Fruit fly (Drosophila melanogaster) whole organism, adult: ENCODE results near the gene Dref.

Source experiments
- CG11617 ChIP-seq: fragments of 200-800 bp; sonication (Bioruptor generic); optimal IDR thresholded peaks from 2 replicates; lab custom pipeline; 2017; ENCODE audit warnings: mild to moderate bottlenecking, missing biosample characterization, missing genetic modification reagents, missing genetic modification characterization
- CG12768 ChIP-seq: fragments of 200-800 bp; sonication (Bioruptor generic); optimal IDR thresholded peaks from 2 replicates; lab custom pipeline; 2017; ENCODE audit warnings: missing biosample characterization, missing genetic modification characterization, mild to moderate bottlenecking, moderate library complexity, missing genetic modification reagents
- CG14711 ChIP-seq: fragments of 200-800 bp; sonication (Bioruptor generic); optimal IDR thresholded peaks from 2 replicates; lab custom pipeline; 2018; ENCODE audit warnings: missing biosample characterization, mild to moderate bottlenecking, missing genetic modification characterization, moderate library complexity
- CG1620 ChIP-seq: fragments of 200-800 bp; sonication (Bioruptor generic); optimal IDR thresholded peaks from 2 replicates; lab custom pipeline; 2016; ENCODE audit warnings: missing biosample characterization, missing genetic modification characterization
- CG33017 ChIP-seq: fragments of 200-800 bp; sonication (Bioruptor generic); optimal IDR thresholded peaks from 2 replicates; lab custom pipeline; 2018; ENCODE audit warnings: missing biosample characterization, mild to moderate bottlenecking, missing genetic modification characterization, moderate library complexity
- CG5204 ChIP-seq: fragments of 200-800 bp; sonication (Bioruptor generic); optimal IDR thresholded peaks from 2 replicates; lab custom pipeline; 2016; ENCODE audit warnings: missing biosample characterization, missing genetic modification characterization
- CG7045 ChIP-seq: fragments of 200-800 bp; sonication (Bioruptor generic); optimal IDR thresholded peaks from 2 replicates; lab custom pipeline; 2017; ENCODE audit warnings: missing biosample characterization, mild to moderate bottlenecking, missing genetic modification characterization
- CG7101 ChIP-seq: fragments of 200-800 bp; sonication (Bioruptor generic); optimal IDR thresholded peaks from 2 replicates; lab custom pipeline; 2018; ENCODE audit warnings: missing biosample characterization, mild to moderate bottlenecking, missing genetic modification characterization, moderate library complexity
- Clk ChIP-seq: fragments of 200-800 bp; sonication (Bioruptor generic); optimal IDR thresholded peaks from 2 replicates; lab custom pipeline; 2017; ENCODE audit warnings: missing biosample characterization, missing genetic modification characterization
- Crg-1 ChIP-seq: fragments of 200-800 bp; sonication (Bioruptor generic); optimal IDR thresholded peaks from 2 replicates; lab custom pipeline; 2016; ENCODE audit warnings: missing biosample characterization, missing genetic modification characterization
- Hr96 ChIP-seq: fragments of 200-800 bp; sonication (Bioruptor generic); optimal IDR thresholded peaks from 2 replicates; lab custom pipeline; 2016; ENCODE audit warnings: missing biosample characterization, missing genetic modification characterization
- Mnt ChIP-seq: fragments of 200-800 bp; sonication (Bioruptor generic); optimal IDR thresholded peaks from 2 replicates; lab custom pipeline; 2016; ENCODE audit warnings: missing biosample characterization, mild to moderate bottlenecking, missing genetic modification characterization
- bab1 ChIP-seq: fragments of 200-800 bp; sonication (Bioruptor generic); optimal IDR thresholded peaks from 3 replicates; lab custom pipeline; 2019; ENCODE audit warnings: missing biosample characterization, mild to moderate bottlenecking, missing genetic modification characterization, moderate library complexity
- cic ChIP-seq: fragments of 200-800 bp; sonication (Bioruptor generic); optimal IDR thresholded peaks from 2 replicates; lab custom pipeline; 2017; ENCODE audit warnings: missing biosample characterization, mild to moderate bottlenecking, missing genetic modification characterization, moderate library complexity
- cnc ChIP-seq, 2 experiments: fragments of >200 bp; optimal IDR thresholded peaks; 2 replicates each; lab custom pipeline; 2017
- kay ChIP-seq: fragments of 200-800 bp; sonication (Bioruptor generic); peaks from one replicate; lab custom pipeline; 2016; ENCODE audit warnings: missing biosample characterization, missing genetic modification characterization, borderline replicate concordance
- ovo ChIP-seq: fragments of 200-800 bp; sonication (Bioruptor generic); optimal IDR thresholded peaks from 2 replicates; lab custom pipeline; 2016; ENCODE audit warnings: missing biosample characterization, missing genetic modification characterization
- pad ChIP-seq: fragments of 200-800 bp; sonication (Bioruptor generic); optimal IDR thresholded peaks from 3 replicates; lab custom pipeline; 2017; ENCODE audit warnings: missing biosample characterization, missing genetic modification characterization, mild to moderate bottlenecking, moderate library complexity, missing genetic modification reagents
- tj ChIP-seq: fragments of 200-800 bp; sonication (Bioruptor generic); optimal IDR thresholded peaks from 3 replicates; lab custom pipeline; 2017; ENCODE audit warnings: missing biosample characterization, mild to moderate bottlenecking, missing genetic modification characterization, moderate library complexity
- toe ChIP-seq: fragments of 200-800 bp; sonication (Bioruptor generic); optimal IDR thresholded peaks from 2 replicates; lab custom pipeline; 2016; ENCODE audit warnings: missing biosample characterization, missing genetic modification characterization

Gene Dref

DNA sequence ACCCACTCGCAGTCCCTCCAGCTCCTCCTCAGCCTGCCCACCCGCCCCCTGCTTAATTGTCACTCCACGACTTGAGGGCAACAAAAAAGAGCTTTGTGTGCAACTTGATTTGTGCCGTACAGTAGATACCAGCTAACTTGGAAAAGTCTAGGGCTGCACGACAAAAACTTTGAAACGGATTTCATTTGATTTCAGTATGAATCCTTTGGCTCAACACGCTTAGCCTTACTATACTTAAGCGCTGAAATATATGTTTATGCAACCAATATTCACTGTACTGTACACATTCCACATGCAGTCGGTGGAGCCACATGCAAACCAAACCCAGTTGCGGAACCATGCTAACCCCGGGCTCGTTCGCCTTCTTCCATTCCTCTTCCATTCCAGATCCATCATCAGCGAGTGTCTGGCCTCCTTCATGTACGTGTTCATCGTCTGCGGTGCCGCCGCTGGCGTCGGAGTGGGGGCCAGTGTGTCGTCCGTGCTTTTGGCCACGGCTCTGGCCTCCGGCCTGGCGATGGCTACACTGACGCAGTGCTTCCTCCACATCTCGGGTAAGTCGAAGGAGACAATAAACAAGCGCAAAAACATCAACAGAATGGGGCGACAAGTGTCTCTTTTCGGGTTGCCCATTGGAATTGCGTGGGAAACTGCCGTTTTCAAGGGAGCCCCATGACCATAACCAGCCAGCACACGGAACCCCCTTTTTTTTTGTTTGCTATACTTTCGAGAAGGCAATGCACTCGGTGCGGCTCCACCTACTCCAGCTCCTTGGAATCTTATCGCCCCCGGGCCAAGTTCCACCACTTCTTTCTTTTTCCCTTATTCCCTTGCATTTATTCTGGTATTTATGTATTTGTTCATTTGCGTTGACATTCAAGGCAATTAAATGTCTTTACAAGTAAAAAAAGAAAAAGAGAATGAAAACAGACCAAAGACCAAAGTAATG, 19.6 kb upstream of the Dref start:
- TF ChIP-seq CG14711 (no peak), CG5204 (GFP tag; lab: Kevin White, UChicago) (no peak), cnc (optimal IDR thresholded peaks at IDR 0.05; lab: Kevin White, UChicago) (no peak), Clk (GFP tag; lab: Kevin White, UChicago) (no peak), cic (GFP tag; lab: Kevin White, UChicago) (no peak), bab1 (peak; percentile 71), tj (GFP tag; lab: Kevin White, UChicago) (peak; percentile 34), pad (peak; percentile 12), kay (no peak)

DNA sequence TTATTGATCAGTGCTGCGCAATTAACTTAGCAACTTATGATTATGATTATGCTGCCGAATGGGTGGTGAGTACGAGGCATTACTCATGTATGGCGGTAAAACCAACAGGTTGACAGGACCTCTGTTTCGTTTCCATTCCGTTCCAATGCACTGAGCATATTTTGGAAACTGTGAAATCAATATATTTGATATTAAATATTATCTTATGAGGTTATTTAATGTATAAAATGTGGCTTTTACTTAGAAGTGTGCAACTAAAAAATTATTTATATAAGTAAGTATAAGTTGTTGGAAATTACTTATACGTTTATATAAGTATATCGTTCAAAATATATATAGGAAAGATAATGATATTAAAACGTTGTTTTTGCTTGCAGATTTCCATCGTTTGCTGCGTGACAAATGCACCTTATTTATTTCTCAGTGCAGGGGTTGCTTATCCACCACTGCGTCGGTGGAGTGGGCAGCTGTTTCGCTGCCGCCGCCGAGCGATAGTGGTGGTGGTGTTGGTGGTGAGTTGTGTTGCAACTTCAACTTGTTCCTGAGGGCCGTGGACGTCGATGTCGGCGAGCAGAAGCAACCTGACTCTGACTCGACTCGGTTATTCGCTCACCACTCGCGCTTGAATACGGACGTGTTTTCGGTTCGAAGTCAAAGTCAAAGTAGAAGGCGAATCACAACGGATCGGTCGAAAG, 17.2 kb upstream of the Dref start, which contains the start of gene bib:
TSS of gene bib (plus strand) at position 568 of the 695 bp plus-strand sequence.
- peak; percentile 39 for TF ChIP-seq CG12768 (GFP tag; lab: Kevin White, UChicago)
- no peak for TF ChIP-seq CG33017 (tag; lab: Kevin White, UChicago)

DNA sequence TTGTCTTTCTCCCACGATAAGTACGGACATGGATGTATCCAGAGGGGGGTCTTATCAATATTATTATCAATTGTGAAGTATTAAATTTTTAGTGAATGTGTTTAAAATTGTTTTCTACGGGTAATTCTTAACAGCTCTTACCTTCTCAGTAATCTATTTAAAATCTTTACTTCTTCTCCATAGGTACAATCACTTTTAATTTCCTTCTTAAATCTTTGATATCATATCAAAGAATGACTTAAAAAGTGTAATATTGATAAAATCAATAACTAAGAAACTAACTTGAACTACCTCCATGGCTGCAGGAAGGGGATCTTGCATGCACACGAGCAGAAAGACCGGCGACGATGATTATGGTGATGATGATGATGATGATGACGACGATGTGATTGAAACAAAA, 15.5 kb upstream of the Dref start:
- no peak for TF ChIP-seq Hr96 (GFP tag; lab: Kevin White, UChicago)

DNA sequence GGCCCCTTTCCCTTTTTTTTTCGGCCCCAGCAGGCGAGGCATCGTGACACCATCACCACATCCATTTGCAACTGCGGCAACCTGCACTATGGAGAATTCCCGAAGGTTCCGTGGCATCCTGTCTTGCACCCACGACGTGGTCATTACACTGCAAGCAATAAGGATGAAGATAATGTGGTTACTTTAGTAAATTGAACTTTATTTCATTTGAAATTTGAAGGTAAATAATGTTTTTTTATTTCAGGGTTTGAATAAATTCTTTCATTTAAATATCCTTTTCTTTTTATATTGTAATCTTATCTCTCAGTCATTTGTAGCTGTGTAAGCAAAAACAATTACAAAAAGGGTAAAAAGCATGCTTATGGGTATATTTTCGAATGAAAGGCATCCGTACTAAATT, 14.8 kb upstream of the Dref start:
- TF ChIP-seq CG14711 (no peak), tj (GFP tag; lab: Kevin White, UChicago) (no peak), CG12768 (GFP tag; lab: Kevin White, UChicago) (no peak), CG7045 (GFP tag; lab: Kevin White, UChicago) (no peak), CG5204 (GFP tag; lab: Kevin White, UChicago) (no peak), CG7101 (no peak), Clk (GFP tag; lab: Kevin White, UChicago) (no peak), pad (no peak), Hr96 (GFP tag; lab: Kevin White, UChicago) (no peak), cic (GFP tag; lab: Kevin White, UChicago) (no peak), CG11617 (GFP tag; lab: Kevin White, UChicago) (no peak), Mnt (GFP tag; lab: Kevin White, UChicago) (no peak), ovo (no peak), cnc (optimal IDR thresholded peaks at IDR 0.05; lab: Kevin White, UChicago) (no peak), toe (GFP tag; lab: Kevin White, UChicago) (no peak), CG1620 (GFP tag; lab: Kevin White, UChicago) (no peak)

DNA sequence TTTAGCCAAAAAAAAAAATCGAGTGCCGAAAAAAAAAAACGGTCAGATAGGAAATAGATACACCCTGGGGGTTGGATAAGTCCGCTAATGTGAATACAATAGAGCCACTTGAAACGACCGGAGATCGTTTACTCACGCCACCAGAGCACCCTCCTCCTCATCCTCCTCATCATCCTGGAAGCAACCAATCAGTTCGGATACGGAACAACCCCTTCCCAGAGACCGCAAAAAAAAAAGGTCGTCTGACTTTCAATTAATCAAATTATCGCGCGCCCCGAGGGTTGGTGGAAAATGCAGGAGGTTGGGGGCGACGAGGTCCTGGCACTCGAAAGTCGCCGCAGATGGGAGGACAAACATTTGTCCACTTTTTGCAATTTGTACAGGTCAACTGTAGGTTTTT, 5.6 kb upstream of the Dref start:
- TF ChIP-seq ovo, result no peak
- no peak for TF ChIP-seq toe (GFP tag; lab: Kevin White, UChicago)
- TF ChIP-seq cnc (optimal IDR thresholded peaks at IDR 0.05; lab: Kevin White, UChicago), result no peak
- no peak for TF ChIP-seq CG11617 (GFP tag; lab: Kevin White, UChicago)
- no peak for TF ChIP-seq Crg-1 (GFP tag; lab: Kevin White, UChicago)
- TF ChIP-seq CG5204 (GFP tag; lab: Kevin White, UChicago), result no peak
- TF ChIP-seq CG33017 (tag; lab: Kevin White, UChicago), result no peak
- no peak for TF ChIP-seq CG7045 (GFP tag; lab: Kevin White, UChicago)

DNA sequence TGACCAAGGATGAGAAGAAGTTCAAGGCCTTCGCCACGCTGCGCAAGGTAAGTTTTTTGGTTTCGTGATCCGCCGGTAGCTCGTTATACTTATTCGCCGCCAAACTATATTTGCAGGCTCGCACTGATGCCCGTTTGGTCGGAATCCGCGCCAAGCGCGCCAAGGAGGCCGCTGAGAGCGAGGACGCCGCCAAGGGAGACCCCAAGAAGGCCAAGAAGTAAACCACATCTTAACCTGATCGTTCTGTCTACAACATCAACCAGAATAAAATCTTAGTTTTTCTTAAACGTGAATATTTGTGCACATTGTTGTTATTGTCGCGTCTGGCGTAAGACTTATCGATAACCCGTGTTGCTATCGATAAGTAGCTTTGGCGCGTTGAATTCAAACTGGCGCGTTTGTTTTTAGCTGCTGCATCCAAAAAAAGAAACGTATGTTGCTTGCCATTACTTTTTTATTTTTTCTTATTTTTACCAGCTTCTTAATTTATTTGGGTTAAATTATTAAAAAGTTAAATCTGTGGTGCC, 1.2 kb upstream of the Dref start:
- no peak for TF ChIP-seq Hr96 (GFP tag; lab: Kevin White, UChicago)

DNA sequence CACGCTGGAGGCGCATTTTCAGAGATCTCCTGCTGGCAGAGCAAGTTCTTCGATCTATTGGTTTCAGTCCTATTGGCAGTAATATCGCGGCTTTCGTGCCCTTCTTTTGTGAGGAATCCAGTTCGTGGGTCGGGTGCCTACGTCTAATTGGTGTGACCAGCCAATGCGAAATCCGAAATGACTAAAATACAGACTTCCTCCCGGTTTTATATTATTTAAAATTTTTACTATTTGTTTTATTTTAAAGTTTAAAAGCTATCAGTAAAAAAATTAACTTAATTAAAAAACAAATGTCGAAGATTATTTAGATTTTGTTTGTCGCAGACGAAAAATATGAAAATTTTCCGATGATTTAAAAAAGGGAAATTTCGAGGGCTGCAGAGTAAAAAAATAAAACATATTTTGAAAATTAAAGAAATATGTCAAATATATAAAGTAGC, 3.4 kb downstream of the Dref start, which contains the start of gene CG5850:
TSS of gene CG5850 (minus strand) at position 347 of the 440 bp plus-strand sequence.
- TF ChIP-seq bab1 (peak; percentile 71), CG1620 (GFP tag; lab: Kevin White, UChicago) (no peak), Mnt (GFP tag; lab: Kevin White, UChicago) (peak; percentile 15), CG7101 (peak; percentile 47), CG14711 (peak; percentile 16), CG11617 (GFP tag; lab: Kevin White, UChicago) (peak; percentile 22), kay (no peak)
